Worm (Caenorhabditis elegans): ENCODE measurements around the gene flp-8.

DNA sequence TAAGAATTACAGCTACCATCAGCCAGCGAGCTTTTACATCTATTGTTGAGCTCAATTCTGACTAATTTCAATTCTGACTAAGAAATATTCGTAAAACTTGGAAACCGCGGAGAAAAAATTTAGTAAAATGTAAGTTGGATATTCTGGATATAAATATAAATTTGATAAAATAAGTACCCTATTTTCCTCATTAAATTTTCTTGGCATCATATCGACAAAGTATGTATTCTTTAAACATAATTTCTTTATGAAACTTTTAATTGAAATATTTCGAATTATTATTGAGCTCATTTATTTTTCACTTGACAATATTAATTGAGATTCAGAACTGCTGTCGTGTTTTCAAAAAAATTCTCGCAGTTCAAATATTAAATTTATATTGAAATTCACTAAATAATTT lies 48.3 kb downstream of the flp-8 start:
- TF ChIP-seq ref-1 (GFP tag; conservative IDR thresholded peaks at IDR 0.05) (no peak), cog-1 (tag; optimal IDR thresholded peaks at IDR 0.05) (no peak), klf-2 (GFP tag; conservative IDR thresholded peaks at IDR 0.05) (no peak), med-1 (GFP tag; optimal IDR thresholded peaks at IDR 0.05; ENCODE audit: insufficient read depth) (no peak)

Data from whole organism, midembryonic.